Worm (Caenorhabditis elegans): Measurements from ENCODE around the gene sru-2.

DNA sequence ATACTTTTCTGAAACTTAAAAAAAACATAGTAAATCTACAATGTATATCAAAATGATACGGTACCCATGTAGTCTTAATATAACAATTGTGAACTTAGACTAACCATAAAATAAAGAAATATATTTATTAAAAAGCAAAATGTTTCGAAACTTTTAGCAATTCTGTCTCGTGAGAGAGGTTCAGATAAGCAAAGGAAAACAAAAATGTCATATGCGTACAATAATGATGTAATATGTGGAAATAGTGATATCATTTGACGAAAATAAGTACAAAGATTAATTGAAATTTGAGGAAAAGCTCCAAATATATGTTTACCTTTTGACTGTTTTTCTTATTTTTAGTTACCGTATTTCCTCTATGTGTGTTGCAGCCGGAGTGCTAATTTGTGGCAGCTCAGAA is 28.1 kb downstream of the sru-2 start:
- TF ChIP-seq nhr-21 (tag; optimal IDR thresholded peaks at IDR 0.05) (no peak), ama-1 (optimal IDR thresholded peaks at IDR 0.05) (no peak), aly-2 (tag; optimal IDR thresholded peaks at IDR 0.05) (no peak), snpc-4 (tag; optimal IDR thresholded peaks at IDR 0.05) (no peak), blmp-1 (tag; optimal IDR thresholded peaks at IDR 0.05; ENCODE audit: insufficient read depth) (no peak), mdl-1 (tag; optimal IDR thresholded peaks at IDR 0.05) (no peak), nhr-77 (tag; optimal IDR thresholded peaks at IDR 0.05) (no peak), nhr-25 (tag; optimal IDR thresholded peaks at IDR 0.05) (peak; percentile 0), F13H6.1 (tag; optimal IDR thresholded peaks at IDR 0.05) (no peak), R02D3.7 (tag; optimal IDR thresholded peaks at IDR 0.05) (no peak), nhr-12 (tag; optimal IDR thresholded peaks at IDR 0.05) (no peak), elt-1 (tag; optimal IDR thresholded peaks at IDR 0.05) (no peak)
